Fruit fly (Drosophila melanogaster): ENCODE data around the gene CG45122.
A peak's percentile ranks its signal among the peaks of the same experiment; 100 is the strongest.

Gene CG45122

dm6 chr3R:13051298-13051723 is 7.4 kb downstream of the CG45122 start, which contains the start of gene CG7966 (continued):
- TF ChIP-seq hkb (optimal IDR thresholded peaks at IDR 0.05) = no peak
- 0 out of 2 replicates have a peak, but pooled peaks have one; percentile 49 for TF ChIP-seq hkb (GFP tag; IDR thresholded peaks at IDR 0.05)
- no peak for TF ChIP-seq CG8281 (tag; optimal IDR thresholded peaks at IDR 0.05)
- TF ChIP-seq CG12299 (tag; optimal IDR thresholded peaks at IDR 0.05) = peak; percentile 9
- no peak for TF ChIP-seq Atf3 (GFP tag; optimal IDR thresholded peaks at IDR 0.05)
- peak; percentile 9 for TF ChIP-seq CG13287 (GFP tag; IDR thresholded peaks at IDR 0.05; ENCODE audit: partially characterized antibody)
- no peak for TF ChIP-seq Abd-B (GFP tag; optimal IDR thresholded peaks at IDR 0.05)
- TF ChIP-seq gfzf (GFP tag; optimal IDR thresholded peaks at IDR 0.05) = no peak
- TF ChIP-seq pan (optimal IDR thresholded peaks at IDR 0.05) = no peak
- TF ChIP-seq pan (GFP tag; optimal IDR thresholded peaks at IDR 0.05 in 1 of 2, IDR thresholded peaks at IDR 0.05 in 1 of 2) = no peak
- TF ChIP-seq Doc2 (GFP tag; IDR thresholded peaks at IDR 0.05) = no peak
- no peak for TF ChIP-seq Ssrp (tag; optimal IDR thresholded peaks at IDR 0.05)
- TF ChIP-seq Trl (optimal IDR thresholded peaks at IDR 0.05) = peak; percentile 65 to 81
- TF ChIP-seq Trl (GFP tag; optimal IDR thresholded peaks at IDR 0.05) = no peak
- TF ChIP-seq salm (tag; optimal IDR thresholded peaks at IDR 0.05) = peak; percentile 10
- peak; percentile 52 for TF ChIP-seq lbe (GFP tag; optimal IDR thresholded peaks at IDR 0.05)
- peak; percentile 1 for TF ChIP-seq CTCF (GFP tag; optimal IDR thresholded peaks at IDR 0.05)
- TF ChIP-seq CG17328 (GFP tag; IDR thresholded peaks at IDR 0.05) = no peak
- TF ChIP-seq CG7839 (tag; optimal IDR thresholded peaks at IDR 0.05) = no peak
- TF ChIP-seq CG6765 (GFP tag; optimal IDR thresholded peaks at IDR 0.05) = no peak
- TF ChIP-seq Bgb (GFP tag; IDR thresholded peaks at IDR 0.05; ENCODE audit: partially characterized antibody) = peak; percentile 38; the same call in 1 of the 2 replicates
- TF ChIP-seq sr (GFP tag; IDR thresholded peaks at IDR 0.05) = no peak
- no peak for TF ChIP-seq ab (GFP tag; optimal IDR thresholded peaks at IDR 0.05)
- TF ChIP-seq wdn (GFP tag; IDR thresholded peaks at IDR 0.05) = no peak
- peak; percentile 90 for TF ChIP-seq eyg (GFP tag; optimal IDR thresholded peaks at IDR 0.05)
- TF ChIP-seq Vsx1 (GFP tag; optimal IDR thresholded peaks at IDR 0.05) = peak; percentile 48
- peak; percentile 38; the same call in 1 of the 2 replicates for TF ChIP-seq CG32532 (GFP tag; IDR thresholded peaks at IDR 0.05)
- TF ChIP-seq CG34224 (GFP tag; IDR thresholded peaks at IDR 0.05; ENCODE audit: partially characterized antibody) = peak; percentile 14; the same call in 2 of the 3 replicates
- peak; percentile 46 for TF ChIP-seq Dek (tag; optimal IDR thresholded peaks at IDR 0.05)
- TF ChIP-seq BtbVII (GFP tag; optimal IDR thresholded peaks at IDR 0.05) = peak; percentile 2
- no peak for TF ChIP-seq da (GFP tag; optimal IDR thresholded peaks at IDR 0.05)
- 0 out of 3 replicates have a peak, but pooled peaks have one; percentile 30 for TF ChIP-seq CG11456 (GFP tag; IDR thresholded peaks at IDR 0.05)
- peak; percentile 76 for TF ChIP-seq CG11695 (GFP tag; IDR thresholded peaks at IDR 0.05)
- TF ChIP-seq Eip74EF (GFP tag; optimal IDR thresholded peaks at IDR 0.05) = peak in 1 of 2 experiments; percentile 47
- peak; percentile 95 for TF ChIP-seq CG3163 (GFP tag; optimal IDR thresholded peaks at IDR 0.05)
- peak; percentile 59 for TF ChIP-seq lab (GFP tag; optimal IDR thresholded peaks at IDR 0.05)
- no peak for TF ChIP-seq CG17802 (tag; optimal IDR thresholded peaks at IDR 0.05)
- no peak for TF ChIP-seq shn (GFP tag; optimal IDR thresholded peaks at IDR 0.05)
- no peak for TF ChIP-seq CG33557 (GFP tag; optimal IDR thresholded peaks at IDR 0.05)
- TF ChIP-seq CG30403 (GFP tag; optimal IDR thresholded peaks at IDR 0.05) = no peak
- no peak for TF ChIP-seq wor (GFP tag; IDR thresholded peaks at IDR 0.05)
- TF ChIP-seq vvl (GFP tag; IDR thresholded peaks at IDR 0.05) = peak; percentile 51; the same call in 1 of the 2 replicates
- no peak for TF ChIP-seq CG11093 (GFP tag; IDR thresholded peaks at IDR 0.05)
- peak; percentile 10 for TF ChIP-seq CG12071 (GFP tag; optimal IDR thresholded peaks at IDR 0.05)
- no peak for TF ChIP-seq gt (GFP tag; IDR thresholded peaks at IDR 0.05)
- TF ChIP-seq CG32767 (GFP tag; IDR thresholded peaks at IDR 0.05) = no peak
- TF ChIP-seq nmo (GFP tag; optimal IDR thresholded peaks at IDR 0.05) = no peak
- no peak for TF ChIP-seq Sry-δ (GFP tag; optimal IDR thresholded peaks at IDR 0.05)
- no peak for TF ChIP-seq pzg (GFP tag; optimal IDR thresholded peaks at IDR 0.05)
- no peak for TF ChIP-seq Hr39 (optimal IDR thresholded peaks at IDR 0.05)
- TF ChIP-seq CG4424 (GFP tag; optimal IDR thresholded peaks at IDR 0.05) = no peak
- TF ChIP-seq Sox100B (GFP tag; optimal IDR thresholded peaks at IDR 0.05) = peak; percentile 40
